Worm (Caenorhabditis elegans) whole organism, L1 larva: ENCODE data around the gene B0563.1.

Experiments used
- fkh-10 ChIP-seq: sonication (generic microtip); optimal IDR thresholded peaks from 2 replicates; lab custom pipeline; 2017; ENCODE audit warnings: missing biosample characterization, missing genetic modification reagents, missing genetic modification characterization
- mdl-1 ChIP-seq, 2 experiments: fragments of 150-350 bp; optimal IDR thresholded peaks; 2 replicates each; lab custom pipeline; 2014 to 2017; ENCODE audit warnings: missing biosample characterization in 2 of 2, missing genetic modification characterization in 2 of 2, inconsistent platforms in 1 of 2
- nhr-12 ChIP-seq: sonication (generic microtip); optimal IDR thresholded peaks from 2 replicates; lab custom pipeline; 2017; ENCODE audit warnings: missing biosample characterization, missing genetic modification characterization
- nhr-237 ChIP-seq: fragments of 150-350 bp; optimal IDR thresholded peaks from 2 replicates; lab custom pipeline; 2014; ENCODE audit warnings: missing biosample characterization, missing genetic modification characterization
- pax-3 ChIP-seq: fragments of 200-800 bp; sonication (Bioruptor generic); optimal IDR thresholded peaks from 2 replicates; lab custom pipeline; 2018; ENCODE audit warnings: mild to moderate bottlenecking, missing genetic modification characterization, moderate library complexity, missing compliant biosample characterization
- sptf-1 ChIP-seq: fragments of 150-350 bp; optimal IDR thresholded peaks from 2 replicates; lab custom pipeline; 2014; ENCODE audit warnings: missing biosample characterization, missing genetic modification characterization
- unc-62 ChIP-seq: fragments of 150-350 bp; optimal IDR thresholded peaks from 2 replicates; lab custom pipeline; 2014; ENCODE audit warnings: missing biosample characterization, missing genetic modification reagents, missing genetic modification characterization

DNA sequence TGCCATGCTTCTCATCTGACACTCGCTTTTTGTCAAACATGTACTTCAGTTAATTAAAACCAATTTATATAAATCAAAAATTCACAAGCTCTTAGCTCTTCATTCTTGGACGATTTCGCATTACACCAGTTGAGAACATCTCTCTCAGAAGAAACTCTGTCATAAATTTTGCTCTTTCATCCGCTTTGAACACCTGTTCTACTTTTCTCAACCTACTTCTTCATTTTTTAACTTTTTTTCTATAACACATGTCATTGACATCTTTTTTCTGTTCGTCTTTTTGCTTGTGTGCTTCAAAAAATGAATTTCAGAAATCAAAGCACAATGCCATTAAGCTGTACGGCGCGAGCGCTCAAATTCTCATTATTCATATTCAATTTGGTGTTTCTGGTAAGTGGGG is 8.5 kb upstream of the B0563.1 start, which contains the start of gene tsp-11:
- TF ChIP-seq nhr-12 (tag; lab: Kevin White, UChicago) (no peak), sptf-1 (tag; lab: Kevin White, UChicago) (no peak), unc-62 (no peak), nhr-237 (tag; lab: Kevin White, UChicago) (no peak), pax-3 (tag; lab: Kevin White, UChicago) (no peak), mdl-1 (tag; optimal IDR thresholded peaks at IDR 0.05; lab: Kevin White, UChicago) (no peak), fkh-10 (GFP tag; lab: Kevin White, UChicago) (no peak)
